Worm (Caenorhabditis elegans): ENCODE measurements around the gene Y62E10A.20.
"Not testable (repeated sequence)": the region's sequence is repeated elsewhere in the genome, so short reads cannot be mapped to it uniquely, and the experiment has no call there.

The Y62E10A.20 gene

DNA sequence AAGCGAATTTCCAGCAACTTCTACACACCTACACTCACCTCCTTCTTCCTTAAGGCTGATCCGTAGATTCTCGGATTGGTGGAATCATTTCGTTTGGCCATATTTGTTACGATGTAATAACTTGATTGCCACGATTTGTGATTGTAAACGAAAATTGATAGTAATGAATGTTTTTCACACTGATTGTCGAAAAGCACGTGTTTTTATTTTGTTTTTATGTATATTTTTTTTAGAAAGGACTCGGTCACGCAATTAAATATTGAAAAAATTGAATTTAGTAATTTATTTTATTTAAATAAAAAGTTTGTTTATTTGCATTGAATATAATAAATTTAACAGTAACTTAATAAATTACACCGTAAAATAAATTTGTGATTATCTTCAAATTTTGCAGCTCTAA is 48.0 kb upstream of the Y62E10A.20 start, which contains the start of gene K09B11.5:
Gene K09B11.5, minus strand, starts transcription at position 101 of the 400 bp plus-strand sequence.
- not testable (repeated sequence) for TF ChIP-seq mes-2 (tag; optimal IDR thresholded peaks at IDR 0.05; ENCODE audit: poor library complexity, severe bottlenecking); nhr-25 (tag; optimal IDR thresholded peaks at IDR 0.05; ENCODE audit: borderline replicate concordance, insufficient read depth); daf-16 (GFP tag; optimal IDR thresholded peaks at IDR 0.05); daf-16 (tag; optimal IDR thresholded peaks at IDR 0.05)

- peak; percentile 47; the same call in 1 of the 2 replicates for TF ChIP-seq vab-7 (GFP tag; IDR thresholded peaks at IDR 0.05)
- peak; percentile 64 for TF ChIP-seq lim-7 (GFP tag; IDR thresholded peaks at IDR 0.05)
- TF ChIP-seq lin-38 (GFP tag; IDR thresholded peaks at IDR 0.05), result peak; percentile 71
- peak; percentile 91 for TF ChIP-seq snpc-1.2 (GFP tag; IDR thresholded peaks at IDR 0.05)
- TF ChIP-seq D1046.2 (GFP tag; IDR thresholded peaks at IDR 0.05), result peak; percentile 79; the same call in 1 of the 2 replicates
- TF ChIP-seq pha-4 (GFP tag; IDR thresholded peaks at IDR 0.05), result peak; percentile 56; the same call in 1 of the 2 replicates
- not testable (repeated sequence) for TF ChIP-seq pha-4 (tag; optimal IDR thresholded peaks at IDR 0.05)
- TF ChIP-seq arid-1 (GFP tag; conservative IDR thresholded peaks at IDR 0.05), result peak; percentile 51; the same call in 1 of the 2 replicates
- 0 out of 2 replicates have a peak, but pooled peaks have one; percentile 9 for TF ChIP-seq Y48G9A.11 (GFP tag; IDR thresholded peaks at IDR 0.05)
- TF ChIP-seq lin-1 (GFP tag; IDR thresholded peaks at IDR 0.05), result peak; percentile 25; the same call in 1 of the 2 replicates
- peak; percentile 5 for TF ChIP-seq rbr-2 (tag; optimal IDR thresholded peaks at IDR 0.05)
- TF ChIP-seq saeg-2 (GFP tag; IDR thresholded peaks at IDR 0.05), result 0 out of 2 replicates have a peak, but pooled peaks have one; percentile 51
- TF ChIP-seq dmd-6 (GFP tag; IDR thresholded peaks at IDR 0.05), result peak; percentile 49
- TF ChIP-seq set-16 (GFP tag; IDR thresholded peaks at IDR 0.05), result peak; percentile 93
- peak; percentile 68 for TF ChIP-seq hmg-1.1 (GFP tag; IDR thresholded peaks at IDR 0.05)
- TF ChIP-seq T26A8.4 (GFP tag; IDR thresholded peaks at IDR 0.05), result peak; percentile 54; the same call in 1 of the 2 replicates
- TF ChIP-seq nhr-42 (GFP tag; IDR thresholded peaks at IDR 0.05), result peak; percentile 68; the same call in 1 of the 2 replicates
- peak; percentile 87 for TF ChIP-seq egl-43 (GFP tag; IDR thresholded peaks at IDR 0.05)
- TF ChIP-seq madf-9 (GFP tag; conservative IDR thresholded peaks at IDR 0.05), result peak; percentile 43; the same call in 1 of the 2 replicates
These were observed 44.2 kb upstream of the Y62E10A.20 start for ce11 chrIV:13430137-13430536.

- no peak for TF ChIP-seq unc-130 (GFP tag; optimal IDR thresholded peaks at IDR 0.05)
- no peak for TF ChIP-seq ZK337.2 (GFP tag; IDR thresholded peaks at IDR 0.05)
- no peak for TF ChIP-seq Y48G9A.11 (GFP tag; IDR thresholded peaks at IDR 0.05)
- TF ChIP-seq ctbp-1 (GFP tag; IDR thresholded peaks at IDR 0.05), result no peak
- no peak for TF ChIP-seq mdt-29 (GFP tag; IDR thresholded peaks at IDR 0.05)
- no peak for TF ChIP-seq unc-39 (tag; optimal IDR thresholded peaks at IDR 0.05)
- TF ChIP-seq duxl-1 (tag; optimal IDR thresholded peaks at IDR 0.05; ENCODE audit: poor library complexity), result no peak
- no peak for TF ChIP-seq pha-4 (GFP tag; IDR thresholded peaks at IDR 0.05)
- no peak for TF ChIP-seq pha-4 (tag; optimal IDR thresholded peaks at IDR 0.05)
- no peak for TF ChIP-seq dmd-9 (GFP tag; IDR thresholded peaks at IDR 0.05)
These were observed 43.3 kb upstream of the Y62E10A.20 start, which contains the start of gene K09B11.4 for ce11 chrIV:13429240-13429639. TSS of gene K09B11.4 (plus strand) at chrIV:13429540.

DNA sequence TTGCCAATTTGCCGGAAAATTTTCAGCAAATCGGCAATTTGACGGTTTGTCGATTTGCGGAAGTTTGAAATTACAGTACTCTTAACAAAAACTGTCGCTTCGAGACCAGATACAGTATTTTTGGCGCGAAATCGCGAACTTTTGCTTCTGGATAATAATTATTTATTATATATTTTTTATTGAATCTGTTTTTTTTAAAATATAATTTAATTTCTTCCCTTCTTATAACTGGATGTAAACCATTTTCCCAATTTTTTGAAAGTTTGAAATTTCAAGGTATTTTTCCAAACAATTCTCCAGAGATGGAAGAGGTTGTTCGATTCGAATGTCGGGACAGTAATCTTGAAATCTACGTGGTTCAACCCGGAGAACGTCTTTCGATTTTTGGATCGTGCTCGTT is 36.3 kb upstream of the Y62E10A.20 start, which contains the start of gene nol-9:
Gene nol-9, plus strand, starts transcription at position 301 of the 400 bp plus-strand sequence.
- TF ChIP-seq nhr-102 (tag; optimal IDR thresholded peaks at IDR 0.05), result no peak
- TF ChIP-seq daf-12 (tag; optimal IDR thresholded peaks at IDR 0.05), result no peak
- TF ChIP-seq tra-1 (GFP tag; IDR thresholded peaks at IDR 0.05), result no peak
- no peak for TF ChIP-seq arid-1 (GFP tag; conservative IDR thresholded peaks at IDR 0.05)
- no peak for TF ChIP-seq egl-27 (tag; optimal IDR thresholded peaks at IDR 0.05)
- no peak for TF ChIP-seq unc-62 (GFP tag; optimal IDR thresholded peaks at IDR 0.05 in 1 of 2)
- TF ChIP-seq unc-62 (tag; optimal IDR thresholded peaks at IDR 0.05), result no peak
- no peak for TF ChIP-seq hlh-11 (tag; optimal IDR thresholded peaks at IDR 0.05)
- TF ChIP-seq egl-43 (GFP tag; IDR thresholded peaks at IDR 0.05), result no peak
- TF ChIP-seq ctbp-1 (GFP tag; IDR thresholded peaks at IDR 0.05), result no peak

Measured in whole organism, L4 larva.